Worm (Caenorhabditis elegans): ENCODE data around the gene haf-8.

The haf-8 gene

ce11 chrIV:14675789-14676188 is 24.0 kb downstream of the haf-8 start:
- TF ChIP-seq F49E8.2 (tag; optimal IDR thresholded peaks at IDR 0.05; ENCODE audit: borderline replicate concordance) (no peak), ceh-28 (tag; optimal IDR thresholded peaks at IDR 0.05) (no peak), hlh-30 (tag; optimal IDR thresholded peaks at IDR 0.05; ENCODE audit: insufficient read depth) (peak; percentile 67), nhr-25 (tag; optimal IDR thresholded peaks at IDR 0.05; ENCODE audit: borderline replicate concordance, insufficient read depth) (peak; percentile 42), nhr-28 (tag; optimal IDR thresholded peaks at IDR 0.05) (peak; percentile 48)

ce11 chrIV:14661370-14661769 is 38.4 kb downstream of the haf-8 start:
- TF ChIP-seq unc-62 (GFP tag; optimal IDR thresholded peaks at IDR 0.05 in 1 of 2) = peak in 1 of 2 experiments; percentile 53
- no peak for TF ChIP-seq unc-62 (tag; optimal IDR thresholded peaks at IDR 0.05)
- no peak for TF ChIP-seq ztf-11 (tag; optimal IDR thresholded peaks at IDR 0.05)

ce11 chrIV:14658927-14659326 is 40.8 kb downstream of the haf-8 start:
- TF ChIP-seq lir-3 (tag; optimal IDR thresholded peaks at IDR 0.05) = no peak
- TF ChIP-seq ceh-20 (GFP tag; IDR thresholded peaks at IDR 0.05) = no peak
- TF ChIP-seq dmd-9 (GFP tag; IDR thresholded peaks at IDR 0.05) = no peak
- peak; percentile 59 for TF ChIP-seq aha-1 (tag)
- no peak for TF ChIP-seq mep-1 (tag; optimal IDR thresholded peaks at IDR 0.05)

ce11 chrIV:14658054-14658631 is 41.6 kb downstream of the haf-8 start, which contains the start of gene anoh-2:
Gene anoh-2, plus strand, starts transcription at chrIV:14658308.
- TF ChIP-seq unc-39 (tag; optimal IDR thresholded peaks at IDR 0.05) = no peak
- peak in 1 of 2 experiments; percentile 11 for TF ChIP-seq daf-16 (GFP tag; optimal IDR thresholded peaks at IDR 0.05)
- TF ChIP-seq daf-16 (tag; optimal IDR thresholded peaks at IDR 0.05) = no peak
- TF ChIP-seq aha-1 (tag) = peak; percentile 96
- TF ChIP-seq snpc-1.2 (GFP tag; IDR thresholded peaks at IDR 0.05) = peak; percentile 86
- peak; percentile 36 for TF ChIP-seq lin-38 (GFP tag; IDR thresholded peaks at IDR 0.05)
- TF ChIP-seq nhr-102 (tag; optimal IDR thresholded peaks at IDR 0.05) = peak; percentile 27
- TF ChIP-seq spr-3 (GFP tag; optimal IDR thresholded peaks at IDR 0.05) = no peak
- TF ChIP-seq ceh-62 (tag; optimal IDR thresholded peaks at IDR 0.05) = no peak
- TF ChIP-seq F49E8.2 (tag; optimal IDR thresholded peaks at IDR 0.05; ENCODE audit: borderline replicate concordance) = peak; percentile 7

ce11 chrIV:14656573-14657129 is 43.1 kb downstream of the haf-8 start, which contains the start of gene Y57G11C.33:
Gene Y57G11C.33, plus strand, starts transcription at chrIV:14657079.
- TF ChIP-seq F10B5.3 (tag; optimal IDR thresholded peaks at IDR 0.05) = no peak
- peak; percentile 15 for TF ChIP-seq dpl-1 (GFP tag; optimal IDR thresholded peaks at IDR 0.05)
- TF ChIP-seq unc-62 (GFP tag; optimal IDR thresholded peaks at IDR 0.05 in 1 of 2) = no peak
- no peak for TF ChIP-seq unc-62 (tag; optimal IDR thresholded peaks at IDR 0.05)
- no peak for TF ChIP-seq sdz-12 (GFP tag; optimal IDR thresholded peaks at IDR 0.05)
- TF ChIP-seq spr-1 (tag; optimal IDR thresholded peaks at IDR 0.05) = no peak
- TF ChIP-seq F26F4.8 (GFP tag; conservative IDR thresholded peaks at IDR 0.05) = no peak
- TF ChIP-seq snpc-1.2 (GFP tag; IDR thresholded peaks at IDR 0.05) = peak; percentile 85
- TF ChIP-seq dve-1 (tag; optimal IDR thresholded peaks at IDR 0.05; ENCODE audit: insufficient read depth) = peak; percentile 22
- TF ChIP-seq ztf-11 (tag; optimal IDR thresholded peaks at IDR 0.05) = no peak
- no peak for TF ChIP-seq lin-1 (GFP tag; IDR thresholded peaks at IDR 0.05)
- no peak for TF ChIP-seq mdt-29 (GFP tag; IDR thresholded peaks at IDR 0.05)
- TF ChIP-seq egl-43 (GFP tag; IDR thresholded peaks at IDR 0.05) = no peak
- TF ChIP-seq lsy-2 (tag; optimal IDR thresholded peaks at IDR 0.05) = peak in 1 of 2 experiments; percentile 86
- no peak for TF ChIP-seq zip-2 (tag; optimal IDR thresholded peaks at IDR 0.05)
- peak; percentile 29 for TF ChIP-seq ztf-7 (tag; optimal IDR thresholded peaks at IDR 0.05)
- no peak for TF ChIP-seq mxl-3 (GFP tag; optimal IDR thresholded peaks at IDR 0.05)
- no peak for TF ChIP-seq spr-3 (GFP tag; optimal IDR thresholded peaks at IDR 0.05)
- TF ChIP-seq attf-4 (tag; optimal IDR thresholded peaks at IDR 0.05) = no peak
- TF ChIP-seq ceh-82 (tag; optimal IDR thresholded peaks at IDR 0.05) = no peak
- TF ChIP-seq snpc-4 (tag; optimal IDR thresholded peaks at IDR 0.05) = no peak
- TF ChIP-seq nhr-76 (tag; optimal IDR thresholded peaks at IDR 0.05) = no peak
- no peak for TF ChIP-seq saeg-2 (GFP tag; IDR thresholded peaks at IDR 0.05)
- TF ChIP-seq D1046.2 (GFP tag; IDR thresholded peaks at IDR 0.05) = no peak
- no peak for TF ChIP-seq skn-1 (tag; optimal IDR thresholded peaks at IDR 0.05)

Data from whole organism, L4 larva.